Worm (Caenorhabditis elegans): ENCODE measurements around the gene pat-3.

Gene pat-3

DNA sequence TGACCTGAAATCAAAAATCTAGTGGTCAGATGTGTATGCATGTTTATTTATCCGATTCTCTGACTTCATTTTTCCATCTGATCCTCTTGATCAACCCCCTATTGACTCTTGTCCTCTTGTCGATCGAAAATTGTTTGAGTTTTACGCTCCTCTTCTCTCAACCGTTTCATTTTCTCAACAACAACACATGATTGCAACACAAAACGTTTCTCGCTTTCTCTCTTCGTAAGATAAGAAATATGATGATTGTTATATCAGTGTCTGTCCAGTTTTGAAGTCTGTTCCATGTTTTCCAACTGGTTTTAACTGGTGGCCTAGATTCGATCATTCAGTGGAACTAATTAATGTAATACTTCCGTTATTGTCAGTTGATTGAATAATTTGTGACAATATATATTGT lies 38.1 kb upstream of the pat-3 start (continued):
- TF ChIP-seq F44E2.7 (GFP tag; IDR thresholded peaks at IDR 0.05) (no peak), madf-5 (GFP tag; IDR thresholded peaks at IDR 0.05) (no peak), nhr-102 (tag; optimal IDR thresholded peaks at IDR 0.05) (no peak), dpl-1 (GFP tag; optimal IDR thresholded peaks at IDR 0.05) (no peak), aha-1 (tag) (peak; percentile 46), dve-1 (tag; optimal IDR thresholded peaks at IDR 0.05; ENCODE audit: insufficient read depth) (peak; percentile 9), zip-11 (GFP tag; IDR thresholded peaks at IDR 0.05) (no peak), snpc-1.2 (GFP tag; IDR thresholded peaks at IDR 0.05) (no peak), mes-2 (tag; optimal IDR thresholded peaks at IDR 0.05; ENCODE audit: poor library complexity, severe bottlenecking) (no peak), T26A8.4 (GFP tag; IDR thresholded peaks at IDR 0.05) (no peak), ceh-28 (tag; optimal IDR thresholded peaks at IDR 0.05) (no peak), unc-39 (tag; optimal IDR thresholded peaks at IDR 0.05) (no peak), saeg-2 (GFP tag; IDR thresholded peaks at IDR 0.05) (no peak), ztf-7 (tag; optimal IDR thresholded peaks at IDR 0.05) (no peak), lin-39 (tag; optimal IDR thresholded peaks at IDR 0.05) (no peak), nhr-237 (tag; optimal IDR thresholded peaks at IDR 0.05) (no peak), egl-43 (GFP tag; IDR thresholded peaks at IDR 0.05) (no peak), F49E8.2 (tag; optimal IDR thresholded peaks at IDR 0.05; ENCODE audit: borderline replicate concordance) (no peak), lin-38 (GFP tag; IDR thresholded peaks at IDR 0.05) (no peak), arid-1 (GFP tag; conservative IDR thresholded peaks at IDR 0.05) (no peak), set-16 (GFP tag; IDR thresholded peaks at IDR 0.05) (no peak), F10B5.3 (tag; optimal IDR thresholded peaks at IDR 0.05) (no peak), fkh-10 (GFP tag; optimal IDR thresholded peaks at IDR 0.05) (no peak), unc-62 (GFP tag; optimal IDR thresholded peaks at IDR 0.05 in 1 of 2) (peak in 1 of 2 experiments; percentile 90), unc-62 (tag; optimal IDR thresholded peaks at IDR 0.05) (no peak), nhr-42 (GFP tag; IDR thresholded peaks at IDR 0.05) (no peak), daf-16 (GFP tag; optimal IDR thresholded peaks at IDR 0.05) (peak in 1 of 2 experiments; percentile 51), daf-16 (tag; optimal IDR thresholded peaks at IDR 0.05) (peak; percentile 59), zfp-3 (GFP tag; conservative IDR thresholded peaks at IDR 0.05) (no peak), Y48G9A.11 (GFP tag; IDR thresholded peaks at IDR 0.05) (no peak), spr-3 (GFP tag; optimal IDR thresholded peaks at IDR 0.05) (no peak), ctbp-1 (GFP tag; IDR thresholded peaks at IDR 0.05) (no peak), Y105C5A.15 (GFP tag; IDR thresholded peaks at IDR 0.05) (no peak), R02D3.7 (tag; optimal IDR thresholded peaks at IDR 0.05) (no peak), lsy-2 (tag; optimal IDR thresholded peaks at IDR 0.05) (peak in 1 of 2 experiments; percentile 32), nhr-77 (tag; optimal IDR thresholded peaks at IDR 0.05) (peak; percentile 77), T20F7.1 (GFP tag; optimal IDR thresholded peaks at IDR 0.05) (no peak), hif-1 (tag; optimal IDR thresholded peaks at IDR 0.05) (no peak), mep-1 (tag; optimal IDR thresholded peaks at IDR 0.05) (no peak)

ce11 chrIII:3935808-3936207 lies 21.9 kb upstream of the pat-3 start, which contains the start of gene npl-10:
Gene npl-10, minus strand, starts transcription at chrIII:3935908.
- TF ChIP-seq F26F4.8 (GFP tag; conservative IDR thresholded peaks at IDR 0.05): no peak
- no peak for TF ChIP-seq lir-3 (tag; optimal IDR thresholded peaks at IDR 0.05)
- no peak for TF ChIP-seq hmg-1.1 (GFP tag; IDR thresholded peaks at IDR 0.05)
- TF ChIP-seq nhr-102 (tag; optimal IDR thresholded peaks at IDR 0.05): no peak
- no peak for TF ChIP-seq rbr-2 (tag; optimal IDR thresholded peaks at IDR 0.05)
- no peak for TF ChIP-seq ZK546.5 (tag; optimal IDR thresholded peaks at IDR 0.05)
- TF ChIP-seq dpl-1 (GFP tag; optimal IDR thresholded peaks at IDR 0.05): no peak
- TF ChIP-seq nhr-237 (tag; optimal IDR thresholded peaks at IDR 0.05): no peak
- no peak for TF ChIP-seq hlh-30 (tag; optimal IDR thresholded peaks at IDR 0.05; ENCODE audit: insufficient read depth)
- TF ChIP-seq mxl-3 (GFP tag; optimal IDR thresholded peaks at IDR 0.05): no peak
- no peak for TF ChIP-seq lin-38 (GFP tag; IDR thresholded peaks at IDR 0.05)
